Worm (Caenorhabditis elegans) whole organism, L1 larva: ENCODE measurements around the gene mlp-1.

Experiments
- aha-1 ChIP-seq: fragments of 150-350 bp; optimal IDR thresholded peaks from 2 replicates; lab custom pipeline; 2014; ENCODE audit warnings: missing biosample characterization, missing genetic modification characterization
- aly-2 ChIP-seq: fragments of 150-350 bp; optimal IDR thresholded peaks from 2 replicates; lab custom pipeline; 2014; ENCODE audit warnings: missing biosample characterization, missing genetic modification characterization
- elt-2 ChIP-seq: sonication (generic microtip); optimal IDR thresholded peaks from 2 replicates; lab custom pipeline; 2016; ENCODE audit warnings: missing genetic modification characterization, mild to moderate bottlenecking, inconsistent platforms, missing compliant biosample characterization, missing genetic modification reagents
- mep-1 ChIP-seq: fragments of 150-350 bp; optimal IDR thresholded peaks from 2 replicates; lab custom pipeline; 2014; ENCODE audit warnings: missing biosample characterization, missing genetic modification characterization
- nhr-90 ChIP-seq: sonication (generic microtip); optimal IDR thresholded peaks from 2 replicates; lab custom pipeline; 2016; ENCODE audit warnings: mild to moderate bottlenecking, missing genetic modification characterization, missing compliant biosample characterization; ENCODE audit not compliant: poor library complexity
- snu-23 ChIP-seq: sonication (generic microtip); optimal IDR thresholded peaks from 2 replicates; lab custom pipeline; 2016; ENCODE audit warnings: missing genetic modification characterization, missing compliant biosample characterization
- sptf-1 ChIP-seq: fragments of 150-350 bp; optimal IDR thresholded peaks from 2 replicates; lab custom pipeline; 2014; ENCODE audit warnings: missing biosample characterization, missing genetic modification characterization
- tbx-2 ChIP-seq: sonication (generic microtip); optimal IDR thresholded peaks from 2 replicates; lab custom pipeline; 2016; ENCODE audit warnings: missing genetic modification characterization, missing compliant biosample characterization

- TF ChIP-seq elt-2 (tag; lab: Kevin White, UChicago) (no peak), snu-23 (GFP tag; lab: Kevin White, UChicago) (no peak), nhr-90 (tag; lab: Kevin White, UChicago) (no peak), sptf-1 (tag; lab: Kevin White, UChicago) (no peak), mep-1 (tag; lab: Kevin White, UChicago) (no peak), tbx-2 (no peak), aly-2 (tag; lab: Kevin White, UChicago) (no peak), aha-1 (tag; lab: Kevin White, UChicago) (no peak)
These were observed 13.3 kb downstream of the mlp-1 start for ce11 chrIII:5961560-5961959.
